Worm (Caenorhabditis elegans): ENCODE data around the gene C07A9.5.

DNA sequence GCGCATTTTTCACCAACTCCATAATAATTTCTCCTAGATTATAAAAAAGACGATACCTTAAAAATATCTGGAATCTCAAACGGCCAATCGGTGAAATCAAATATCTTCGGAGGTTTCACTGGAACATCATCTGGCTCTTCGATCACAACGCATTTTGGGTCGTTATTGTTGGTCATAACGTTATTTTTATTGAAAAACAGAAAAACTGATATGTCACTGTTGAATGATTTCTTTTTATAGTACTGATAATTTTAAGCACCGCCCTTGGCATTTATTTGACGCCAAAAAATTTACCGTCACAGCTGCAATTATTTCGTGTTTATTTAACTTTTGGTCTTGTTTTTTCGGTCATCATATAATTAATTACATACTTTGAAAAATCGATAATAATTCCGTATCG lies 7.4 kb upstream of the C07A9.5 start, which contains the start of gene best-5:
- TF ChIP-seq him-1 (tag; optimal IDR thresholded peaks at IDR 0.05), result no peak
- no peak for TF ChIP-seq W03F9.2 (tag; optimal IDR thresholded peaks at IDR 0.05)

Data from whole organism, L4/young adult.